Fruit fly (Drosophila melanogaster) whole organism, embryonic: Measurements from ENCODE around the gene dlp.

Experiments
- CG1024 ChIP-seq: fragments of 200-800 bp; sonication (Bioruptor generic); IDR thresholded peaks from 2 replicates; pipeline ENCODE4 v1.3.6; 2022; ENCODE audit warnings: missing biosample characterization, missing genetic modification characterization
- CG12071 ChIP-seq: fragments of 200-800 bp; sonication (Bioruptor generic); optimal IDR thresholded peaks from 3 replicates; lab custom pipeline; 2018; ENCODE audit warnings: missing biosample characterization, mild to moderate bottlenecking, missing genetic modification characterization
- CG12104 ChIP-seq: fragments of 200-800 bp; sonication (Bioruptor generic); optimal IDR thresholded peaks from 3 replicates; lab custom pipeline; 2016; ENCODE audit warnings: missing biosample characterization, missing genetic modification characterization
- CG12942 ChIP-seq: fragments of 200-800 bp; sonication (Bioruptor generic); optimal IDR thresholded peaks from 3 replicates; lab custom pipeline; 2016; ENCODE audit warnings: missing biosample characterization, missing genetic modification characterization
- CG13624 ChIP-seq: fragments of 200-800 bp; sonication (Bioruptor generic); optimal IDR thresholded peaks from 2 replicates; lab custom pipeline; 2016; ENCODE audit warnings: missing biosample characterization, missing genetic modification characterization
- CG1529 ChIP-seq: fragments of 200-800 bp; sonication (Bioruptor generic); optimal IDR thresholded peaks from 3 replicates; lab custom pipeline; 2018; ENCODE audit warnings: missing biosample characterization, missing genetic modification characterization
- CG16815 ChIP-seq: fragments of 200-800 bp; sonication (Bioruptor generic); optimal IDR thresholded peaks from 3 replicates; lab custom pipeline; 2017; ENCODE audit warnings: missing biosample characterization, mild to moderate bottlenecking, missing genetic modification characterization
- CG17612 ChIP-seq: fragments of 200-800 bp; sonication (Bioruptor generic); IDR thresholded peaks from 2 replicates; pipeline ENCODE4 v1.3.6; 2022; ENCODE audit warnings: missing biosample characterization, missing genetic modification characterization
- CG17802 ChIP-seq: fragments of 200-800 bp; sonication (Bioruptor generic); optimal IDR thresholded peaks from 2 replicates; lab custom pipeline; 2018; ENCODE audit warnings: missing biosample characterization, mild to moderate bottlenecking, missing genetic modification characterization, moderate library complexity
- CG17829 ChIP-seq: fragments of 200-800 bp; optimal IDR thresholded peaks from 2 replicates; lab custom pipeline; 2019; ENCODE audit warnings: missing biosample characterization, mild to moderate bottlenecking, missing genetic modification characterization, moderate library complexity
- CG2116 ChIP-seq: fragments of 200-800 bp; sonication (Bioruptor generic); optimal IDR thresholded peaks from 3 replicates; lab custom pipeline; 2018; ENCODE audit warnings: missing biosample characterization, mild to moderate bottlenecking, missing genetic modification characterization
- CG2129 ChIP-seq: fragments of 200-800 bp; sonication (Bioruptor generic); IDR thresholded peaks from 2 replicates; pipeline ENCODE4 v1.3.6; 2022; ENCODE audit warnings: missing biosample characterization, missing genetic modification characterization; ENCODE audit not compliant: partially characterized antibody
- CG3065 ChIP-seq: fragments of 200-800 bp; sonication (Bioruptor generic); optimal IDR thresholded peaks from 2 replicates; lab custom pipeline; 2016; ENCODE audit warnings: missing biosample characterization, missing genetic modification characterization
- CG34422 ChIP-seq: fragments of 200-800 bp; sonication (Bioruptor generic); IDR thresholded peaks from 3 replicates; pipeline ENCODE4 v1.3.6; 2022; ENCODE audit warnings: missing biosample characterization, missing genetic modification characterization
- CG3726 ChIP-seq: fragments of 200-800 bp; sonication (Bioruptor generic); IDR thresholded peaks from 3 replicates; pipeline ENCODE4, ENCODE4 v1.3.6; 2022; ENCODE audit warnings: missing biosample characterization, missing genetic modification characterization
- CG4617 ChIP-seq: fragments of 200-800 bp; sonication (Bioruptor generic); optimal IDR thresholded peaks from 3 replicates; lab custom pipeline; 2016; ENCODE audit warnings: missing biosample characterization, missing genetic modification characterization, borderline replicate concordance
- CG4707 ChIP-seq: fragments of 200-800 bp; sonication (Bioruptor generic); optimal IDR thresholded peaks from 2 replicates; lab custom pipeline; 2018; ENCODE audit warnings: missing biosample characterization, mild to moderate bottlenecking, missing genetic modification characterization, moderate library complexity
- CG6689 ChIP-seq: fragments of 200-800 bp; sonication (Bioruptor generic); IDR thresholded peaks from 2 replicates; pipeline ENCODE4 v1.3.6; 2022; ENCODE audit warnings: missing biosample characterization, missing genetic modification characterization
- CG9727 ChIP-seq: fragments of 200-800 bp; sonication (Bioruptor generic); optimal IDR thresholded peaks from 3 replicates; lab custom pipeline; 2017; ENCODE audit warnings: missing biosample characterization, mild to moderate bottlenecking, missing genetic modification characterization
- CG9932 ChIP-seq: fragments of 200-800 bp; sonication (Bioruptor generic); IDR thresholded peaks from 2 replicates; pipeline ENCODE4 v1.3.6; 2022; ENCODE audit warnings: missing biosample characterization, missing genetic modification characterization
- CTCF ChIP-seq: fragments of 200-800 bp; sonication (Bioruptor generic); optimal IDR thresholded peaks from 2 replicates; lab custom pipeline; 2017; ENCODE audit warnings: missing biosample characterization, mild to moderate bottlenecking, missing genetic modification characterization, moderate library complexity
- Dfd ChIP-seq, 2 experiments: fragments of >200 bp; optimal IDR thresholded peaks; 2 replicates each; lab custom pipeline; 2017; ENCODE audit warnings: missing biosample characterization in 2 of 2, missing genetic modification characterization in 2 of 2
- Dll ChIP-seq: fragments of 200-800 bp; sonication (Bioruptor generic); IDR thresholded peaks from 4 replicates; pipeline ENCODE4 v1.3.6; 2022; ENCODE audit warnings: missing biosample characterization, missing genetic modification characterization; ENCODE audit not compliant: partially characterized antibody
- Doc3 ChIP-seq: fragments of 200-800 bp; sonication (Bioruptor generic); IDR thresholded peaks from 3 replicates; pipeline ENCODE4 v1.3.6; 2022; ENCODE audit warnings: missing biosample characterization, missing genetic modification characterization; ENCODE audit not compliant: partially characterized antibody
- Eip74EF ChIP-seq, 2 experiments: fragments of 200-800 bp in 1 of 2; fragments of >200 bp in 1 of 2; sonication (Bioruptor generic) in 1 of 2; optimal IDR thresholded peaks; 2 replicates each; lab custom pipeline; 2017 to 2019; ENCODE audit warnings: missing biosample characterization in 2 of 2, missing genetic modification characterization in 2 of 2, mild to moderate bottlenecking in 1 of 2, moderate library complexity in 1 of 2
- MESR4 ChIP-seq: fragments of 200-800 bp; sonication (Bioruptor generic); optimal IDR thresholded peaks from 2 replicates; lab custom pipeline; 2018; ENCODE audit warnings: missing biosample characterization, mild to moderate bottlenecking, missing genetic modification characterization, moderate library complexity
- Meics ChIP-seq: fragments of 200-800 bp; sonication (Bioruptor generic); optimal IDR thresholded peaks from 2 replicates; lab custom pipeline; 2017; ENCODE audit warnings: missing biosample characterization, mild to moderate bottlenecking, missing genetic modification characterization
- Pdp1 ChIP-seq, 2 experiments: fragments of 200-800 bp; sonication (Bioruptor generic); optimal IDR thresholded peaks; 3 replicates each; lab custom pipeline; 2016; ENCODE audit warnings: missing biosample characterization in 2 of 2, missing genetic modification characterization in 2 of 2, mild to moderate bottlenecking in 1 of 2, moderate library complexity in 1 of 2
- Tbp ChIP-seq: fragments of >200 bp; optimal IDR thresholded peaks from 2 replicates; lab custom pipeline; 2018; ENCODE audit warnings: missing biosample characterization, missing genetic modification characterization
- aop ChIP-seq: fragments of 200-800 bp; sonication (Bioruptor generic); IDR thresholded peaks from 2 replicates; pipeline ENCODE4 v1.3.6; 2022; ENCODE audit warnings: missing biosample characterization, missing genetic modification characterization
- ato ChIP-seq: fragments of 200-800 bp; sonication (Bioruptor generic); IDR thresholded peaks from 2 replicates; pipeline ENCODE4 v1.3.6; 2022; ENCODE audit warnings: missing biosample characterization, missing genetic modification characterization; ENCODE audit not compliant: partially characterized antibody
- bowl ChIP-seq: fragments of 200-800 bp; sonication (Bioruptor generic); IDR thresholded peaks from 2 replicates; pipeline ENCODE4 v1.3.6; 2022; ENCODE audit warnings: missing biosample characterization, missing genetic modification characterization
- caup ChIP-seq: fragments of 200-800 bp; sonication (Bioruptor generic); optimal IDR thresholded peaks from 3 replicates; lab custom pipeline; 2017; ENCODE audit warnings: missing biosample characterization, mild to moderate bottlenecking, missing genetic modification characterization, moderate library complexity; ENCODE audit not compliant: severe bottlenecking
- chif ChIP-seq, 2 experiments: fragments of 200-800 bp; sonication (Bioruptor generic); optimal IDR thresholded peaks; 3 replicates each; lab custom pipeline; 2016; ENCODE audit warnings: missing biosample characterization in 2 of 2, missing genetic modification characterization in 2 of 2
- crp ChIP-seq, 2 experiments: fragments of 200-800 bp; sonication (Bioruptor generic); optimal IDR thresholded peaks; 2 replicates in 1 of 2; 3 replicates in 1 of 2; lab custom pipeline; 2017; ENCODE audit warnings: missing biosample characterization in 2 of 2, missing genetic modification characterization in 2 of 2, mild to moderate bottlenecking in 1 of 2, moderate library complexity in 1 of 2
- dm ChIP-seq: fragments of 200-800 bp; sonication (Bioruptor generic); optimal IDR thresholded peaks from 3 replicates; lab custom pipeline; 2016; ENCODE audit warnings: missing biosample characterization, missing genetic modification characterization
- gcm ChIP-seq: fragments of 200-800 bp; sonication (Bioruptor generic); optimal IDR thresholded peaks from 2 replicates; lab custom pipeline; 2019; ENCODE audit warnings: missing biosample characterization, mild to moderate bottlenecking, missing genetic modification characterization, moderate library complexity
- gcm2 ChIP-seq: fragments of 200-800 bp; sonication (Bioruptor generic); optimal IDR thresholded peaks from 2 replicates; lab custom pipeline; 2016; ENCODE audit warnings: missing biosample characterization, missing genetic modification characterization
- gem ChIP-seq: fragments of 200-800 bp; sonication (Bioruptor generic); optimal IDR thresholded peaks from 2 replicates; lab custom pipeline; 2019; ENCODE audit warnings: missing biosample characterization, mild to moderate bottlenecking, missing genetic modification characterization, moderate library complexity
- inv ChIP-seq: fragments of 200-800 bp; sonication (Bioruptor generic); IDR thresholded peaks from 2 replicates; pipeline ENCODE4 v1.3.6; 2022; ENCODE audit warnings: missing biosample characterization, missing genetic modification characterization; ENCODE audit not compliant: partially characterized antibody
- nerfin-2 ChIP-seq: fragments of 200-800 bp; sonication (Bioruptor generic); IDR thresholded peaks from 2 replicates; pipeline ENCODE4 v1.3.6; 2022; ENCODE audit warnings: missing biosample characterization, missing genetic modification characterization; ENCODE audit not compliant: partially characterized antibody
- p53 ChIP-seq: fragments of 200-800 bp; sonication (Bioruptor generic); optimal IDR thresholded peaks from 2 replicates; lab custom pipeline; 2016; ENCODE audit warnings: missing biosample characterization, missing genetic modification characterization
- peb ChIP-seq: fragments of 200-800 bp; sonication (Bioruptor generic); IDR thresholded peaks from 2 replicates; pipeline ENCODE4 v1.3.6; 2022; ENCODE audit warnings: missing biosample characterization, missing genetic modification characterization
- pnt ChIP-seq: fragments of 200-800 bp; sonication (Bioruptor generic); optimal IDR thresholded peaks from 3 replicates; lab custom pipeline; 2016; ENCODE audit warnings: missing biosample characterization, missing genetic modification characterization
- slou ChIP-seq: fragments of 200-800 bp; sonication (Bioruptor generic); optimal IDR thresholded peaks from 3 replicates; lab custom pipeline; 2016; ENCODE audit warnings: missing biosample characterization, missing genetic modification characterization
- slp2 ChIP-seq: fragments of 200-800 bp; sonication (Bioruptor generic); optimal IDR thresholded peaks from 2 replicates; lab custom pipeline; 2016; ENCODE audit warnings: missing biosample characterization, missing genetic modification characterization
- ssp ChIP-seq: fragments of 200-800 bp; sonication (Bioruptor generic); IDR thresholded peaks from 2 replicates; pipeline ENCODE4 v1.3.6; 2022; ENCODE audit warnings: missing biosample characterization, missing genetic modification characterization
- tll ChIP-seq, 2 experiments: fragments of 200-800 bp in 1 of 2; fragments of >200 bp in 1 of 2; sonication (Bioruptor generic) in 1 of 2; optimal IDR thresholded peaks; 2 replicates each; lab custom pipeline; 2017 to 2019; ENCODE audit warnings: missing biosample characterization in 2 of 2, missing genetic modification characterization in 2 of 2, mild to moderate bottlenecking in 1 of 2, moderate library complexity in 1 of 2
- vnd ChIP-seq: fragments of 200-800 bp; sonication (Bioruptor generic); IDR thresholded peaks from 3 replicates; pipeline ENCODE4 v1.3.6; 2022; ENCODE audit warnings: missing biosample characterization, missing genetic modification characterization; ENCODE audit not compliant: partially characterized antibody

The dlp gene

dm6 chr3L:14672387-14673110 lies 40.1 kb downstream of the dlp start, which contains the start of the genes CG43121 and ome (continued):
- no peak for TF ChIP-seq tll (GFP tag; optimal IDR thresholded peaks at IDR 0.05; lab: Kevin White, UChicago)
- no peak for TF ChIP-seq CG6689 (GFP tag; lab: Robert Waterston, UW)
- TF ChIP-seq MESR4 (GFP tag; lab: Kevin White, UChicago), result no peak
- no peak for TF ChIP-seq peb
- TF ChIP-seq CG16815 (GFP tag; lab: Kevin White, UChicago), result no peak
- no peak for TF ChIP-seq CG2116 (GFP tag; lab: Kevin White, UChicago)
- TF ChIP-seq CG12942, result no peak
- TF ChIP-seq CG13624 (GFP tag; lab: Kevin White, UChicago), result peak; percentile 12
- no peak for TF ChIP-seq ato
- peak in 1 of 2 experiments; percentile 26 for TF ChIP-seq Eip74EF (GFP tag; optimal IDR thresholded peaks at IDR 0.05; lab: Kevin White, UChicago)
- peak; percentile 62 for TF ChIP-seq caup (GFP tag; lab: Kevin White, UChicago)
- no peak for TF ChIP-seq Meics (GFP tag; lab: Kevin White, UChicago)
- TF ChIP-seq chif (GFP tag; optimal IDR thresholded peaks at IDR 0.05; lab: Kevin White, UChicago), result no peak
- no peak for TF ChIP-seq CG4707 (GFP tag; lab: Kevin White, UChicago)
- TF ChIP-seq CG1024 (GFP tag; lab: Robert Waterston, UW), result no peak
- no peak for TF ChIP-seq vnd (GFP tag; lab: Robert Waterston, UW)
- no peak for TF ChIP-seq inv (GFP tag; lab: Robert Waterston, UW)
- peak; percentile 5 for TF ChIP-seq CG1529 (GFP tag; lab: Kevin White, UChicago)
- no peak for TF ChIP-seq gcm2 (GFP tag; lab: Kevin White, UChicago)
- no peak for TF ChIP-seq Dfd (GFP tag; optimal IDR thresholded peaks at IDR 0.05; lab: Kevin White, UChicago)
- no peak for TF ChIP-seq CG2129 (GFP tag; lab: Robert Waterston, UW)
- peak; percentile 28 for TF ChIP-seq gem (tag; lab: Kevin White, UChicago)
- peak; percentile 44; the same call in 1 of the 2 replicates for TF ChIP-seq CG9932
- TF ChIP-seq pnt, result no peak
- peak; percentile 59 for TF ChIP-seq CG12071 (GFP tag; lab: Kevin White, UChicago)
- TF ChIP-seq CTCF (GFP tag; lab: Kevin White, UChicago), result no peak
- no peak for TF ChIP-seq aop (GFP tag; lab: Robert Waterston, UW)
- TF ChIP-seq CG17829 (tag; lab: Kevin White, UChicago), result no peak
- no peak for TF ChIP-seq slou
- TF ChIP-seq crp (GFP tag; optimal IDR thresholded peaks at IDR 0.05; lab: Kevin White, UChicago), result no peak
- TF ChIP-seq nerfin-2 (GFP tag; lab: Robert Waterston, UW), result no peak
- no peak for TF ChIP-seq slp2 (GFP tag; lab: Kevin White, UChicago)
- no peak for TF ChIP-seq bowl (GFP tag; lab: Robert Waterston, UW)
- no peak for TF ChIP-seq gcm (GFP tag; lab: Kevin White, UChicago)
- TF ChIP-seq CG17802 (tag; lab: Kevin White, UChicago), result no peak
- no peak for TF ChIP-seq CG3726
- TF ChIP-seq Pdp1 (GFP tag; optimal IDR thresholded peaks at IDR 0.05; lab: Kevin White, UChicago), result peak in 1 of 2 experiments; percentile 16
- no peak for TF ChIP-seq CG17612
- TF ChIP-seq ssp, result no peak
- TF ChIP-seq Dll (GFP tag; lab: Robert Waterston, UW), result no peak
- TF ChIP-seq p53 (GFP tag; lab: Kevin White, UChicago), result peak; percentile 11
- no peak for TF ChIP-seq CG4617 (GFP tag; lab: Kevin White, UChicago)
- no peak for TF ChIP-seq Doc3 (GFP tag; lab: Robert Waterston, UW)
- no peak for TF ChIP-seq CG3065 (GFP tag; lab: Kevin White, UChicago)
- TF ChIP-seq CG9727, result no peak
- TF ChIP-seq CG34422, result peak; percentile 40; the same call in 1 of the 3 replicates
- TF ChIP-seq Tbp (GFP tag; lab: Kevin White, UChicago), result no peak
- TF ChIP-seq dm (GFP tag; lab: Kevin White, UChicago), result no peak
- no peak for TF ChIP-seq CG12104
